Worm (Caenorhabditis elegans) whole organism, L1 larva: ENCODE data around the gene C50E3.12.

ENCODE experiments used
- C04F5.9 ChIP-seq: sonication (generic microtip); optimal IDR thresholded peaks from 2 replicates; lab custom pipeline; 2016; ENCODE audit warnings: missing genetic modification characterization, missing compliant biosample characterization
- ama-1 ChIP-seq: fragments of 150-350 bp; optimal IDR thresholded peaks from 2 replicates; lab custom pipeline; 2014
- fkh-10 ChIP-seq: sonication (generic microtip); optimal IDR thresholded peaks from 2 replicates; lab custom pipeline; 2017; ENCODE audit warnings: missing biosample characterization, missing genetic modification reagents, missing genetic modification characterization
- jun-1 ChIP-seq: fragments of 150-350 bp; optimal IDR thresholded peaks from 2 replicates; lab custom pipeline; 2014; ENCODE audit warnings: missing biosample characterization, missing genetic modification reagents, missing genetic modification characterization
- lin-13 ChIP-seq: fragments of 150-350 bp; optimal IDR thresholded peaks from 2 replicates; lab custom pipeline; 2014; ENCODE audit warnings: missing biosample characterization, missing genetic modification reagents, missing genetic modification characterization
- lin-15B ChIP-seq: fragments of 150-350 bp; sonication (generic microtip); optimal IDR thresholded peaks from 3 replicates; lab custom pipeline; 2014; ENCODE audit warnings: missing biosample characterization, missing genetic modification characterization
- nhr-90 ChIP-seq: sonication (generic microtip); optimal IDR thresholded peaks from 2 replicates; lab custom pipeline; 2016; ENCODE audit warnings: mild to moderate bottlenecking, missing genetic modification characterization, missing compliant biosample characterization; ENCODE audit not compliant: poor library complexity

DNA sequence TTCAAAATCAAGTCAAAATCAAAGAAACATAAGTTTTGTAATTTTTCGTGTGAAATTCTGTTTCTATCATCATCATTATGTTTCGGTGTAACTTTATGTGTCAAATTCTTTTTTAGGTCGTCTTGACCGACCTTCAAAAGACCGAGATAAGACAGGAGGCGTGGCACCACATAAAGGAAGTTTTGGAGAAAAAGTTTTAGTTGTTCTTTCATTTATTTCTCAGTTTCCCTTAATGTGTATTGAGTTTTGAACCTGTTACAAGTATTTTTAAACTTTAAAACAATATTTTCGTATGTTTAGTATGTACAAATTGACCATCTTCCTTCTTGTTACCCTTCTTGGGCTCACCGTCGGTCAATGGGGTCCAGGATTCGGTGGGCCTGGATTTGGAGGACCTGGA is 2.8 kb upstream of the C50E3.12 start, which contains the start of gene grsp-4:
- TF ChIP-seq nhr-90 (tag; lab: Kevin White, UChicago): no peak
- TF ChIP-seq jun-1 (tag; lab: Kevin White, UChicago): no peak
- TF ChIP-seq fkh-10: no peak
- TF ChIP-seq ama-1: no peak
- no peak for TF ChIP-seq lin-15B (tag; lab: Kevin White, UChicago)
- no peak for TF ChIP-seq lin-13 (GFP tag; lab: Kevin White, UChicago)
- TF ChIP-seq C04F5.9 (tag; lab: Kevin White, UChicago): no peak
